Fruit fly (Drosophila melanogaster) whole organism, embryonic: ENCODE data around the gene CG2641.
A peak's percentile ranks its signal among the peaks of the same experiment; 100 is the strongest.

Experiments
- Atf6 ChIP-seq: fragments of 200-800 bp; sonication (Bioruptor generic); IDR thresholded peaks from 2 replicates; pipeline ENCODE4 v1.3.6; 2022; ENCODE audit warnings: missing biosample characterization, missing genetic modification characterization
- CG10979 ChIP-seq: fragments of 200-800 bp; sonication (Bioruptor generic); optimal IDR thresholded peaks from 2 replicates; lab custom pipeline; 2018; ENCODE audit warnings: missing biosample characterization, mild to moderate bottlenecking, missing genetic modification characterization, moderate library complexity
- CG11504 ChIP-seq: fragments of 200-800 bp; sonication (Bioruptor generic); optimal IDR thresholded peaks from 3 replicates; lab custom pipeline; 2019; ENCODE audit warnings: missing biosample characterization, mild to moderate bottlenecking, missing genetic modification characterization, moderate library complexity
- CG11695 ChIP-seq: fragments of 200-800 bp; sonication (Bioruptor generic); IDR thresholded peaks from 3 replicates; pipeline ENCODE4 v1.3.6; 2022; ENCODE audit warnings: missing biosample characterization, missing genetic modification characterization
- CG12744 ChIP-seq: fragments of 200-800 bp; sonication (Bioruptor generic); optimal IDR thresholded peaks from 2 replicates; lab custom pipeline; 2016; ENCODE audit warnings: missing biosample characterization, missing genetic modification characterization
- CG14014 ChIP-seq: fragments of 200-800 bp; sonication (Bioruptor generic); IDR thresholded peaks from 2 replicates; pipeline ENCODE4 v1.3.6; 2022; ENCODE audit warnings: missing biosample characterization, missing genetic modification characterization
- CG17359 ChIP-seq: fragments of 200-800 bp; sonication (Bioruptor generic); optimal IDR thresholded peaks from 3 replicates; lab custom pipeline; 2018; ENCODE audit warnings: missing biosample characterization, mild to moderate bottlenecking, missing genetic modification characterization, moderate library complexity
- CG17802 ChIP-seq: fragments of 200-800 bp; sonication (Bioruptor generic); optimal IDR thresholded peaks from 2 replicates; lab custom pipeline; 2018; ENCODE audit warnings: missing biosample characterization, mild to moderate bottlenecking, missing genetic modification characterization, moderate library complexity
- CG18599 ChIP-seq: fragments of 200-800 bp; sonication (Bioruptor generic); optimal IDR thresholded peaks from 3 replicates; lab custom pipeline; 2017; ENCODE audit warnings: missing biosample characterization, missing genetic modification characterization, mild to moderate bottlenecking, moderate library complexity, missing genetic modification reagents
- CG3281 ChIP-seq: fragments of 200-800 bp; sonication (Bioruptor generic); optimal IDR thresholded peaks from 3 replicates; lab custom pipeline; 2017; ENCODE audit warnings: missing biosample characterization, mild to moderate bottlenecking, missing genetic modification characterization
- CG4328 ChIP-seq: fragments of 200-800 bp; sonication (Bioruptor generic); optimal IDR thresholded peaks from 3 replicates; lab custom pipeline; 2017; ENCODE audit warnings: missing biosample characterization, missing genetic modification reagents, missing genetic modification characterization
- CG6254 ChIP-seq: fragments of 200-800 bp; sonication (Bioruptor generic); optimal IDR thresholded peaks from 3 replicates; lab custom pipeline; 2017; ENCODE audit warnings: mild to moderate bottlenecking, missing biosample characterization, missing genetic modification reagents, missing genetic modification characterization
- CG6689 ChIP-seq: fragments of 200-800 bp; sonication (Bioruptor generic); IDR thresholded peaks from 2 replicates; pipeline ENCODE4 v1.3.6; 2022; ENCODE audit warnings: missing biosample characterization, missing genetic modification characterization
- CG8478 ChIP-seq: fragments of >200 bp; optimal IDR thresholded peaks from 2 replicates; lab custom pipeline; 2018
- CG9609 ChIP-seq: fragments of 200-800 bp; sonication (Bioruptor generic); optimal IDR thresholded peaks from 3 replicates; lab custom pipeline; 2016; ENCODE audit warnings: missing biosample characterization, missing genetic modification characterization
- Chrac-16 ChIP-seq: fragments of 200-800 bp; sonication (Bioruptor generic); optimal IDR thresholded peaks from 3 replicates; lab custom pipeline; 2016; ENCODE audit warnings: missing biosample characterization, missing genetic modification characterization
- Deaf1 ChIP-seq: fragments of 200-800 bp; optimal IDR thresholded peaks from 3 replicates; lab custom pipeline; 2019; ENCODE audit warnings: missing biosample characterization, mild to moderate bottlenecking, missing genetic modification characterization, moderate library complexity
- Eip74EF ChIP-seq, 2 experiments: fragments of 200-800 bp in 1 of 2; fragments of >200 bp in 1 of 2; sonication (Bioruptor generic) in 1 of 2; optimal IDR thresholded peaks; 2 replicates each; lab custom pipeline; 2017 to 2019; ENCODE audit warnings: missing biosample characterization in 2 of 2, missing genetic modification characterization in 2 of 2, mild to moderate bottlenecking in 1 of 2, moderate library complexity in 1 of 2
- HLH4C ChIP-seq: fragments of 200-800 bp; sonication (Bioruptor generic); IDR thresholded peaks from 3 replicates; pipeline ENCODE4 v1.3.6; 2022; ENCODE audit warnings: missing biosample characterization, missing genetic modification characterization; ENCODE audit not compliant: partially characterized antibody
- Hand ChIP-seq: fragments of 200-800 bp; sonication (Bioruptor generic); optimal IDR thresholded peaks from 2 replicates; lab custom pipeline; 2017; ENCODE audit warnings: mild to moderate bottlenecking, missing biosample characterization, missing genetic modification reagents, missing genetic modification characterization
- NC2β ChIP-seq: fragments of 200-800 bp; sonication (Bioruptor generic); optimal IDR thresholded peaks from 2 replicates; lab custom pipeline; 2016; ENCODE audit warnings: missing biosample characterization, missing genetic modification characterization
- Neu2 ChIP-seq: fragments of 200-800 bp; sonication (Bioruptor generic); optimal IDR thresholded peaks from 3 replicates; lab custom pipeline; 2016; ENCODE audit warnings: missing biosample characterization, missing genetic modification characterization, borderline replicate concordance
- PHDP ChIP-seq: fragments of 200-800 bp; sonication (Bioruptor generic); optimal IDR thresholded peaks from 3 replicates; lab custom pipeline; 2018; ENCODE audit warnings: missing biosample characterization, mild to moderate bottlenecking, missing genetic modification characterization, moderate library complexity
- Poxn ChIP-seq: fragments of 200-800 bp; sonication (Bioruptor generic); IDR thresholded peaks from 2 replicates; pipeline ENCODE4 v1.3.6; 2022; ENCODE audit warnings: missing biosample characterization, missing genetic modification characterization
- Trl ChIP-seq, 3 experiments: fragments of >200 bp in 2 of 3; fragments of 200-800 bp in 1 of 3; sonication (Bioruptor generic) in 1 of 3; optimal IDR thresholded peaks; 2 replicates in 1 of 3; 3 replicates in 2 of 3; lab custom pipeline; 2016 to 2017; ENCODE audit warnings: missing biosample characterization in 1 of 3, missing genetic modification characterization in 1 of 3
- Vsx1 ChIP-seq: fragments of 200-800 bp; sonication (Bioruptor generic); optimal IDR thresholded peaks from 2 replicates; lab custom pipeline; 2017; ENCODE audit warnings: missing biosample characterization, mild to moderate bottlenecking, missing genetic modification characterization, missing genetic modification reagents
- ab ChIP-seq: fragments of 200-800 bp; sonication (Bioruptor generic); optimal IDR thresholded peaks from 2 replicates; lab custom pipeline; 2016; ENCODE audit warnings: missing biosample characterization, missing genetic modification characterization
- ara ChIP-seq: fragments of 200-800 bp; sonication (Bioruptor generic); IDR thresholded peaks from 2 replicates; pipeline ENCODE4 v1.3.6; 2022; ENCODE audit warnings: missing biosample characterization, missing genetic modification characterization
- ase ChIP-seq: fragments of 200-800 bp; sonication (Bioruptor generic); IDR thresholded peaks from 3 replicates; pipeline ENCODE4 v1.3.6; 2022; ENCODE audit warnings: missing biosample characterization, missing genetic modification characterization
- az2 ChIP-seq: fragments of 200-800 bp; sonication (Bioruptor generic); optimal IDR thresholded peaks from 3 replicates; lab custom pipeline; 2016; ENCODE audit warnings: missing biosample characterization, missing genetic modification characterization
- chn ChIP-seq: fragments of 200-800 bp; sonication (Bioruptor generic); optimal IDR thresholded peaks from 2 replicates; lab custom pipeline; 2016; ENCODE audit warnings: missing biosample characterization, missing genetic modification characterization
- dmrt99B ChIP-seq: fragments of 200-800 bp; sonication (Bioruptor generic); optimal IDR thresholded peaks from 2 replicates; lab custom pipeline; 2018; ENCODE audit warnings: missing biosample characterization, mild to moderate bottlenecking, missing genetic modification characterization, moderate library complexity
- maf-S ChIP-seq: fragments of 200-800 bp; sonication (Bioruptor generic); optimal IDR thresholded peaks from 2 replicates; lab custom pipeline; 2016; ENCODE audit warnings: missing biosample characterization, missing genetic modification characterization
- pb ChIP-seq: fragments of 200-800 bp; sonication (Bioruptor generic); optimal IDR thresholded peaks from 3 replicates; lab custom pipeline; 2016; ENCODE audit warnings: missing biosample characterization, missing genetic modification characterization
- psq ChIP-seq: fragments of 200-800 bp; sonication (Bioruptor generic); optimal IDR thresholded peaks from 2 replicates; lab custom pipeline; 2017; ENCODE audit warnings: missing biosample characterization, missing genetic modification characterization
- salm ChIP-seq: fragments of 200-800 bp; sonication (Bioruptor generic); optimal IDR thresholded peaks from 2 replicates; lab custom pipeline; 2018; ENCODE audit warnings: missing biosample characterization, mild to moderate bottlenecking, missing genetic modification characterization
- shn ChIP-seq: fragments of 200-800 bp; sonication (Bioruptor generic); optimal IDR thresholded peaks from 3 replicates; lab custom pipeline; 2016; ENCODE audit warnings: missing biosample characterization, missing genetic modification characterization
- slou ChIP-seq: fragments of 200-800 bp; sonication (Bioruptor generic); optimal IDR thresholded peaks from 3 replicates; lab custom pipeline; 2016; ENCODE audit warnings: missing biosample characterization, missing genetic modification characterization
- slp2 ChIP-seq: fragments of 200-800 bp; sonication (Bioruptor generic); optimal IDR thresholded peaks from 2 replicates; lab custom pipeline; 2016; ENCODE audit warnings: missing biosample characterization, missing genetic modification characterization
- sqz ChIP-seq: fragments of 200-800 bp; sonication (Bioruptor generic); optimal IDR thresholded peaks from 3 replicates; lab custom pipeline; 2018; ENCODE audit warnings: missing biosample characterization, mild to moderate bottlenecking, missing genetic modification characterization
- toy ChIP-seq: fragments of 200-800 bp; sonication (Bioruptor generic); IDR thresholded peaks from 2 replicates; pipeline ENCODE4 v1.3.6; 2022; ENCODE audit warnings: missing biosample characterization, missing genetic modification characterization
- vnd ChIP-seq: fragments of 200-800 bp; sonication (Bioruptor generic); IDR thresholded peaks from 3 replicates; pipeline ENCODE4 v1.3.6; 2022; ENCODE audit warnings: missing biosample characterization, missing genetic modification characterization; ENCODE audit not compliant: partially characterized antibody
- zen ChIP-seq: fragments of 200-800 bp; sonication (Bioruptor generic); optimal IDR thresholded peaks from 3 replicates; lab custom pipeline; 2018; ENCODE audit warnings: missing biosample characterization, mild to moderate bottlenecking, missing genetic modification characterization, moderate library complexity

CG2641 gene

DNA sequence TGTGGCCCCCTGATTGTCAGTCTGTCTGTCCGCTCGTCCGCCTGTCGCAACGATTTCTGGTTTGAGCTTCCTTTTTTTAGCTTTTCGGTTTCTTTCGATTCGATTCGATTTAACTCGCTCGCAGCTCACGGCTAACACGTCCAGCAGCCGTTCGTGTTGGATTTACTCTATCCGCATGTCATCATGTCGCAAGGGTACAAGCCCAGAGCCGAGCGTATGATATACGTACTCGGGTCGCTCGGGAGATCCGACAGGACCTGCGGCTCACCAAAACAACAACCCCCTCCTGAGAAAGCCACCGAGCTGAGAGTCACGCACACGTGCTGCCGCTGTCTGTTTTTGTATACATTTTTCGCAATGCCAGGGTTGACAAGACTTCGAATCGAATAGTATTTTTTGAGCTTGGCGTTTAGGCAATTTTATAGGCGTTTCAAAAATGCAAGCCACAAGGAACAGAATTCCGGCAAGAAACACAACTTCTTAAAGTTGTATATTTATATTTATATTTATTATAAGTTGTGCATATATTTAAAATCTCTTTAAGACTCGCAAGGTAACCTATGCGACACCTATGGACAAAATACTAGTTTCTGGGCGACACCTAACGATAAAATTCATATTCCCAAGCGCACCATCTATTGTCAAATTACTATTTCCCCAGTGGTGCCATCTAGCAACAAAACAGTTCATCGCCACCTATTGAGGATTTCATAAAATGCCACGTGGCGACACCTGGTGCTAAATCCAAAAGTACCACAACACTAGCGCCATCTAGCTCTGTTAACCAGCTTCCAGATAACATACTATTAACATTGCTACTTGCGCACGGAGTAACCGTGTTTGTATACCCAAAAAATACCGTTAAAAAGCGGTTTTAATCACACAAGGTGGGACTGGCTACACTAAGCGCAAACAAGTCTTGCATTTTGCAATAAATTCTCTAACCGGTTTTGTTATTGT is 16.1 kb downstream of the CG2641 start, which contains the start of the genes CG2993 and sgll (continued):
- peak; percentile 55 for TF ChIP-seq Neu2
- no peak for TF ChIP-seq Eip74EF (GFP tag; optimal IDR thresholded peaks at IDR 0.05; lab: Kevin White, UChicago)
- peak; percentile 87 for TF ChIP-seq CG14014
- TF ChIP-seq, all 482 proteins: peak for 404

DNA sequence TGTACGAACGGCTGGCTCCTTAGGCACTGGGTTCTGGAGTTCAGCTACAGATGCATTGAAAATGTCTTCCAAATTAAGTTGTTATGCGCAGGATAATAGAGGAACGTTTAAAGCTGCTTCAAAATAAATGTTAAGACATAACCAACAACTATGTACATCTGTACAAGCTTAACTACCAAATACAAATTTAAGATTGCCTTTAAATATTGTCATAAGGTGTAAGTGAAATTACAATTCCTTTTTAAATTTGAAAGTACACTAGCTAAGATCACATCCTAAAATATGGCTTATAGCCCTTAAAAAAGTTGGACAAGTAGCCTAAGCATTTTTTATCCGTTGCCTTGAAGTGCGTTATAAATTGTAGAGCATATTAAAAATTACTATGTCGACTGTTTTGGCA is 17.6 kb downstream of the CG2641 start, which contains the start of gene CG31473:
Gene CG31473 (plus strand): TSS at position 301 of the 400 bp plus-strand sequence.
- no peak for TF ChIP-seq CG6254 (GFP tag; lab: Kevin White, UChicago)
- TF ChIP-seq chn (GFP tag; lab: Kevin White, UChicago), result no peak
- TF ChIP-seq dmrt99B (tag; lab: Kevin White, UChicago), result no peak
- TF ChIP-seq Chrac-16 (GFP tag; lab: Kevin White, UChicago), result no peak
- no peak for TF ChIP-seq sqz (GFP tag; lab: Kevin White, UChicago)
- no peak for TF ChIP-seq az2 (GFP tag; lab: Kevin White, UChicago)
- no peak for TF ChIP-seq ab (GFP tag; lab: Kevin White, UChicago)
- TF ChIP-seq CG3281 (GFP tag; lab: Kevin White, UChicago), result no peak
- TF ChIP-seq CG17802, result no peak
- no peak for TF ChIP-seq toy
- no peak for TF ChIP-seq maf-S
- TF ChIP-seq CG12744, result no peak
- TF ChIP-seq Vsx1, result no peak

DNA sequence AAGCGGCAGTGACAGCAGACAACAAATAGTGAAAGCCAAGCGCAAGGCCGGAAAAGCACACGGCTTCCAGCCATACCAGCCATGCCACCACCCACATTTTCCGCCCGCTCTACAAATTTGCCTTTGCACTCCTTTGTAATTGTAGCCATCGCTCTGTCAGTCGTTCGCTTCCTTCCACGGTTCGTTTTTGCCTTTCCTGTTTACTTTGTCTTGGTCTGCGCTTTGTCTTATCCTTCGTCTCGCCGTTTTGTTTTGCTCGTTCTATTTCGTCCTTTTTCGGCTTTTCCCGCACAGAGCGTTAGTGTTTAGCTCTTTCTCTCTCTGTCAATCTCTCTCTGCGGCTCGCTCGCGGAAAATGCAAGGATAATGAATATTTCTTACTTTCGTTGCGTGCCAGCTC is 19.6 kb downstream of the CG2641 start:
- TF ChIP-seq psq (GFP tag; lab: Kevin White, UChicago) (peak; percentile 73), Deaf1 (tag; lab: Kevin White, UChicago) (peak; percentile 48), Trl (optimal IDR thresholded peaks at IDR 0.05; lab: Kevin White, UChicago) (peak; percentile 33 to 48), Trl (GFP tag; optimal IDR thresholded peaks at IDR 0.05; lab: Kevin White, UChicago) (no peak), Poxn (GFP tag; lab: Robert Waterston, UW) (no peak)
- TF ChIP-seq, all 482 proteins: peak for 3

DNA sequence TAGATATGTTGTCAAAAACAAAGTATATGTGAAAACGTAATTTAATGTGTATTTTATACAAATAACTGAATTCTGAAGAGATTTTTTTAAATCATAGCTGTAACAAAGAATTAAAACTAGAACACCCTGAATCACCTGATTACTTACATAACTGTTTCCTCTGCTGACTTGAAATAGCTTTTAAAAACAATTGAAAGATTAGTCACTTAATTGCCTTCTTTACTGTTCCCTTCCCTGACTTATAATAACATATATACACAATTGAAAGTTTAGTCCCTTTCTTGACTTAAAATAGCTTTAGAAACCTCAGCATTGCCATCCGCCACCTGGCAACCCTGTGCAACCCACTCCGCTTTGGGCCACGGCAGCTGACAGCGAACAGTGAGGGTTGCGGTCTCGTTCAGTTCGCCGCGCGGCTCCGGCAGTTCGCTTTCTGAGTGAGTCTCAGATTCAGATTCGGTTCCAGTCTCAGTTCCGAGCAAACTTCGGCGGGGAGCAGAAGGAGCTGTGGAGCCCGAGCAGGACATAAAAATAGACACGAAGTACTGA is 20.2 kb downstream of the CG2641 start, which contains the start of gene CG34384:
Gene CG34384 (plus strand): TSS at position 381 of the 549 bp plus-strand sequence.
- TF ChIP-seq salm (tag; lab: Kevin White, UChicago), result no peak
- TF ChIP-seq CG18599, result peak; percentile 88
- TF ChIP-seq CG11695 (GFP tag; lab: Robert Waterston, UW), result 0 out of 3 replicates have a peak, but pooled peaks have one; percentile 38
- peak; percentile 80 for TF ChIP-seq CG11504 (tag; lab: Kevin White, UChicago)
- no peak for TF ChIP-seq CG8478 (lab: Kevin White, UChicago)
- TF ChIP-seq CG10979 (tag; lab: Kevin White, UChicago), result peak; percentile 68
- 0 out of 2 replicates have a peak, but pooled peaks have one; percentile 11 for TF ChIP-seq CG14014
- TF ChIP-seq CG6689 (GFP tag; lab: Robert Waterston, UW), result peak; percentile 30; the same call in 1 of the 2 replicates
- TF ChIP-seq PHDP (tag; lab: Kevin White, UChicago), result peak; percentile 16
- no peak for TF ChIP-seq shn (GFP tag; lab: Kevin White, UChicago)
- peak; percentile 27 for TF ChIP-seq CG9609 (GFP tag; lab: Kevin White, UChicago)
- 0 out of 2 replicates have a peak, but pooled peaks have one; percentile 32 for TF ChIP-seq Atf6 (GFP tag; lab: Robert Waterston, UW)
- peak; percentile 46 for TF ChIP-seq CG17359 (tag; lab: Kevin White, UChicago)
- 0 out of 3 replicates have a peak, but pooled peaks have one; percentile 42 for TF ChIP-seq ase (GFP tag; lab: Robert Waterston, UW)
- TF ChIP-seq HLH4C, result no peak
- peak; percentile 75 for TF ChIP-seq CG4328 (GFP tag; lab: Kevin White, UChicago)
- peak; percentile 9 for TF ChIP-seq slp2 (GFP tag; lab: Kevin White, UChicago)
- peak; percentile 22 for TF ChIP-seq NC2β (GFP tag; lab: Kevin White, UChicago)
- no peak for TF ChIP-seq vnd (GFP tag; lab: Robert Waterston, UW)
- no peak for TF ChIP-seq ara (GFP tag; lab: Robert Waterston, UW)
- TF ChIP-seq pb (GFP tag; lab: Kevin White, UChicago), result no peak
- TF ChIP-seq Hand (GFP tag; lab: Kevin White, UChicago), result peak; percentile 66
- peak; percentile 21 for TF ChIP-seq slou (GFP tag; lab: Kevin White, UChicago)
- TF ChIP-seq zen, result peak; percentile 24
